Worm (Caenorhabditis elegans) whole organism, L1 larva: Measurements from ENCODE around the gene anmt-3.

Experiments used
- C04F5.9 ChIP-seq: sonication (generic microtip); optimal IDR thresholded peaks from 2 replicates; lab custom pipeline; 2016; ENCODE audit warnings: missing genetic modification characterization, missing compliant biosample characterization
- C16A3.4 ChIP-seq: fragments of 150-350 bp; optimal IDR thresholded peaks from 2 replicates; lab custom pipeline; 2014; ENCODE audit warnings: missing biosample characterization, missing genetic modification characterization
- aha-1 ChIP-seq: fragments of 150-350 bp; optimal IDR thresholded peaks from 2 replicates; lab custom pipeline; 2014; ENCODE audit warnings: missing biosample characterization, missing genetic modification characterization
- alr-1 ChIP-seq: fragments of 200-800 bp; sonication (Bioruptor generic); optimal IDR thresholded peaks from 2 replicates; lab custom pipeline; 2018; ENCODE audit warnings: borderline replicate concordance, mild to moderate bottlenecking, missing genetic modification characterization, missing compliant biosample characterization
- blmp-1 ChIP-seq: fragments of 150-350 bp; optimal IDR thresholded peaks from 2 replicates; lab custom pipeline; 2014; ENCODE audit warnings: missing biosample characterization, missing genetic modification characterization
- ceh-63 ChIP-seq: fragments of 200-800 bp; sonication (Bioruptor generic); optimal IDR thresholded peaks from 2 replicates; lab custom pipeline; 2018; ENCODE audit warnings: mild to moderate bottlenecking, missing genetic modification characterization, missing compliant biosample characterization
- ceh-8 ChIP-seq: fragments of 200-800 bp; sonication (Bioruptor generic); optimal IDR thresholded peaks from 2 replicates; lab custom pipeline; 2018; ENCODE audit warnings: mild to moderate bottlenecking, missing genetic modification characterization, moderate library complexity, missing compliant biosample characterization
- ceh-82 ChIP-seq, 3 experiments: fragments of 150-350 bp in 1 of 3; sonication (generic microtip) in 2 of 3; optimal IDR thresholded peaks; 2 replicates each; lab custom pipeline; 2014 to 2017; ENCODE audit warnings: missing biosample characterization in 3 of 3, missing genetic modification characterization in 3 of 3
- ces-1 ChIP-seq: fragments of 150-350 bp; optimal IDR thresholded peaks from 2 replicates; lab custom pipeline; 2014; ENCODE audit warnings: missing biosample characterization, missing genetic modification reagents, missing genetic modification characterization
- efl-1 ChIP-seq, 4 experiments: fragments of 150-350 bp; optimal IDR thresholded peaks in 3 of 4; peaks in 1 of 4; 1 replicate in 1 of 4; 2 replicates in 3 of 4; lab custom pipeline; 2014; ENCODE audit warnings: missing biosample characterization in 2 of 4, missing genetic modification characterization in 2 of 4, missing genetic modification reagents in 2 of 4
- efl-3 ChIP-seq: fragments of 200-800 bp; sonication (Bioruptor generic); optimal IDR thresholded peaks from 2 replicates; lab custom pipeline; 2018; ENCODE audit warnings: mild to moderate bottlenecking, missing genetic modification characterization, missing compliant biosample characterization
- fkh-10 ChIP-seq: sonication (generic microtip); optimal IDR thresholded peaks from 2 replicates; lab custom pipeline; 2017; ENCODE audit warnings: missing biosample characterization, missing genetic modification reagents, missing genetic modification characterization
- fkh-4 ChIP-seq: sonication (generic microtip); optimal IDR thresholded peaks from 2 replicates; lab custom pipeline; 2016; ENCODE audit warnings: missing compliant biosample characterization, missing genetic modification characterization, borderline replicate concordance
- fkh-8 ChIP-seq: sonication (generic microtip); optimal IDR thresholded peaks from 2 replicates; lab custom pipeline; 2016; ENCODE audit warnings: mild to moderate bottlenecking, missing genetic modification characterization, missing compliant biosample characterization
- fos-1 ChIP-seq: fragments of 150-350 bp; optimal IDR thresholded peaks from 2 replicates; lab custom pipeline; 2014; ENCODE audit warnings: missing biosample characterization, missing genetic modification characterization
- hlh-17 ChIP-seq: fragments of 200-800 bp; sonication (Bioruptor generic); optimal IDR thresholded peaks from 2 replicates; lab custom pipeline; 2018; ENCODE audit warnings: missing genetic modification characterization, mild to moderate bottlenecking, missing compliant biosample characterization, moderate library complexity, borderline replicate concordance
- lin-14 ChIP-seq: fragments of 200-800 bp; sonication (Bioruptor generic); optimal IDR thresholded peaks from 2 replicates; lab custom pipeline; 2018; ENCODE audit warnings: mild to moderate bottlenecking, missing genetic modification characterization, moderate library complexity, missing compliant biosample characterization
- lin-39 ChIP-seq: fragments of 150-350 bp; optimal IDR thresholded peaks from 2 replicates; lab custom pipeline; 2014; ENCODE audit warnings: missing biosample characterization, missing genetic modification reagents, missing genetic modification characterization
- lsy-2 ChIP-seq, 2 experiments: fragments of 150-350 bp; optimal IDR thresholded peaks; 2 replicates each; lab custom pipeline; 2014; ENCODE audit warnings: missing biosample characterization in 2 of 2, missing genetic modification characterization in 2 of 2
- mef-2 ChIP-seq: fragments of 150-350 bp; optimal IDR thresholded peaks from 2 replicates; lab custom pipeline; 2014; ENCODE audit warnings: missing biosample characterization, missing genetic modification characterization
- mep-1 ChIP-seq: fragments of 150-350 bp; optimal IDR thresholded peaks from 2 replicates; lab custom pipeline; 2014; ENCODE audit warnings: missing biosample characterization, missing genetic modification characterization
- nhr-12 ChIP-seq: sonication (generic microtip); optimal IDR thresholded peaks from 2 replicates; lab custom pipeline; 2017; ENCODE audit warnings: missing biosample characterization, missing genetic modification characterization
- nhr-19 ChIP-seq: fragments of 200-800 bp; sonication (Bioruptor generic); conservative IDR thresholded peaks from 2 replicates; pipeline ENCODE4 v1.3.6; 2022; ENCODE audit warnings: missing genetic modification characterization, missing compliant biosample characterization
- nhr-20 ChIP-seq: sonication (generic microtip); optimal IDR thresholded peaks from 2 replicates; lab custom pipeline; 2016; ENCODE audit warnings: mild to moderate bottlenecking, missing genetic modification characterization, missing compliant biosample characterization
- nhr-47 ChIP-seq: sonication (generic microtip); optimal IDR thresholded peaks from 2 replicates; lab custom pipeline; 2016; ENCODE audit warnings: mild to moderate bottlenecking, missing genetic modification characterization, moderate library complexity, missing compliant biosample characterization
- nhr-71 ChIP-seq: sonication (generic microtip); optimal IDR thresholded peaks from 2 replicates; lab custom pipeline; 2016; ENCODE audit warnings: mild to moderate bottlenecking, missing genetic modification characterization, moderate library complexity, missing compliant biosample characterization
- nhr-84 ChIP-seq: sonication (generic microtip); optimal IDR thresholded peaks from 2 replicates; lab custom pipeline; 2017; ENCODE audit warnings: missing biosample characterization, missing genetic modification characterization
- nhr-85 ChIP-seq: sonication (generic microtip); peaks from one replicate; lab custom pipeline; 2016; ENCODE audit warnings: missing genetic modification characterization, inconsistent platforms, missing compliant biosample characterization
- nhr-90 ChIP-seq: sonication (generic microtip); optimal IDR thresholded peaks from 2 replicates; lab custom pipeline; 2016; ENCODE audit warnings: mild to moderate bottlenecking, missing genetic modification characterization, missing compliant biosample characterization; ENCODE audit not compliant: poor library complexity
- pqm-1 ChIP-seq: sonication (generic microtip); optimal IDR thresholded peaks from 3 replicates; lab custom pipeline; 2017; ENCODE audit warnings: missing biosample characterization, missing genetic modification characterization
- rnt-1 ChIP-seq: sonication (generic microtip); optimal IDR thresholded peaks from 2 replicates; lab custom pipeline; 2016; ENCODE audit warnings: mild to moderate bottlenecking, missing genetic modification characterization, moderate library complexity, missing compliant biosample characterization
- skn-1 ChIP-seq: fragments of 150-350 bp; optimal IDR thresholded peaks from 2 replicates; lab custom pipeline; 2014; ENCODE audit warnings: missing biosample characterization, missing genetic modification characterization
- snpc-4 ChIP-seq: fragments of 150-350 bp; optimal IDR thresholded peaks from 2 replicates; lab custom pipeline; 2014; ENCODE audit warnings: missing biosample characterization, missing genetic modification characterization
- snu-23 ChIP-seq: sonication (generic microtip); optimal IDR thresholded peaks from 2 replicates; lab custom pipeline; 2016; ENCODE audit warnings: missing genetic modification characterization, missing compliant biosample characterization
- sptf-1 ChIP-seq: fragments of 150-350 bp; optimal IDR thresholded peaks from 2 replicates; lab custom pipeline; 2014; ENCODE audit warnings: missing biosample characterization, missing genetic modification characterization
- swsn-7 ChIP-seq: sonication (generic microtip); optimal IDR thresholded peaks from 2 replicates; lab custom pipeline; 2016; ENCODE audit warnings: missing genetic modification characterization, missing compliant biosample characterization
- tlp-1 ChIP-seq: fragments of 150-350 bp; optimal IDR thresholded peaks from 2 replicates; lab custom pipeline; 2014; ENCODE audit warnings: missing biosample characterization, missing genetic modification characterization
- unc-86 ChIP-seq: sonication (generic microtip); optimal IDR thresholded peaks from 2 replicates; lab custom pipeline; 2016; ENCODE audit warnings: missing genetic modification characterization, missing compliant biosample characterization
- unc-98 ChIP-seq: fragments of 200-800 bp; sonication (Bioruptor generic); IDR thresholded peaks from 2 replicates; pipeline ENCODE4 v1.3.6; 2022; ENCODE audit warnings: missing genetic modification characterization, missing compliant biosample characterization
- ztf-11 ChIP-seq, 2 experiments: sonication (generic microtip); optimal IDR thresholded peaks; 2 replicates each; lab custom pipeline; 2016 to 2017; ENCODE audit warnings: missing genetic modification characterization in 2 of 2, missing biosample characterization in 1 of 2, missing compliant biosample characterization in 1 of 2

Gene anmt-3

DNA sequence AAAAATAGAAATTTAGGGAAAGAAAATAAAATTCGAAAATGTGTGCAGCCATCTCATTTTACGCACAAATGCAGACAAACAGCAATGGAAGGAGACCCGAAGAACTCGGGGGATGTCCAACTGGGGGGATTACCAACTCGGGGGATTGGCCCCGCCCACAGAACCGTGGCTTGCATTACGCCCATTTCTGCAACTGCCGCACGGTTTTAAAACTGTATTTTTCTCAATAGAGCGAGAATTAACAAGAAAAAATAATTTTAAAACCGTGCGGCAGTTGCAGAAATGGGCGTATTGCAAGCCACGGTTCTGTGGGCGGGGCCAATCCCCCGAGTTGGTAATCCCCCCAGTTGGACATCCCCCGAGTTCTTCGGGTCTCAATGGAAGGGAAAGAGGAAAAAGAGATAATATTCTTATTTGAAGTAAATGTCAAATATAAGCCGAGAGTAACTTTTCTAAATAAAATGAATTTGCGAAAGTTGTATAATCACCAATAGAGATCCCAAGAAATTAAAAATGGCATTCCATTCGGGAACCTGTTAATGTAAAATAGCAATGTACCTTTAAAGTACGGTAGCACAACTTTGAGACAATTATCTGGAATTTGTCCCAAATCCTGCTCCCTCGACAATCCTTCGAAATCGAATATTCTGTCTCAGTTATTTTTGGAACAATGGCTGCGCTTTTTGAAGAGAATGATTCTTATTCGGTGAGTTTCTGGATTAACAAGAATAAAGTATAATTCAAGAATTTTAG, 22.8 kb upstream of the anmt-3 start, which contains the start of the genes ruvb-1 and tofu-1 (continued):
- TF ChIP-seq efl-1 (optimal IDR thresholded peaks at IDR 0.05; lab: Kevin White, UChicago): peak; percentile 30 to 60
- TF ChIP-seq efl-1 (GFP tag; optimal IDR thresholded peaks at IDR 0.05 in 1 of 2; lab: Kevin White, UChicago): peak; percentile 49 to 96
- peak in 1 of 2 experiments; percentile 64 for TF ChIP-seq ztf-11 (tag; optimal IDR thresholded peaks at IDR 0.05; lab: Kevin White, UChicago)
- TF ChIP-seq blmp-1 (tag; lab: Kevin White, UChicago): peak; percentile 14
- peak; percentile 59 for TF ChIP-seq mep-1
- peak; percentile 13 for TF ChIP-seq ceh-8 (GFP tag; lab: Kevin White, UChicago)
- peak; percentile 79 for TF ChIP-seq nhr-20 (tag; lab: Kevin White, UChicago)
- TF ChIP-seq C16A3.4: peak; percentile 45

DNA sequence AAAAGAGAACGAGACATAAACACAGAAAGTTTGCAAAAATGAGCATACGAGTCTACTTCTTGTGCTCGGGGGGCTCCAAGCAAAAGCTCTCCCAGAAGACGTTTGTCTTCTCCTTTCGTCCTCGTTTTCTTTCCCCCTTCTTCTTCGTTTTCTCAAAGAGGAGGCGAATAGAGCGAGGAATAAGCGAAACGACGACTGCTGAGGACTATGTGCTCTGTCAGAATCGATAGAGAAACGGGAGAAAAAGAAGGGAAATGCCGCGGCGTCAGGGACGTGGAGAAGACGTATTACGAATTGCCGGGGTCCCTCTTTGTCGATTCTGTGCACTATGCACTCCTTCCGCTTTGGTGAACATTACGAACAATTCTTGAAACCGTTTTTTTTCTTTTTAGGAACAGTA, 20.3 kb upstream of the anmt-3 start:
- TF ChIP-seq fkh-10 (GFP tag; lab: Kevin White, UChicago): peak; percentile 32
- TF ChIP-seq efl-1 (optimal IDR thresholded peaks at IDR 0.05; lab: Kevin White, UChicago): no peak
- TF ChIP-seq efl-1 (GFP tag; optimal IDR thresholded peaks at IDR 0.05 in 1 of 2; lab: Kevin White, UChicago): no peak
- TF ChIP-seq nhr-71 (tag; lab: Kevin White, UChicago): peak; percentile 19
- no peak for TF ChIP-seq lin-39 (tag; lab: Kevin White, UChicago)
- TF ChIP-seq ceh-82 (tag; optimal IDR thresholded peaks at IDR 0.05; lab: Kevin White, UChicago): peak in 1 of 3 experiments; percentile 51
- peak; percentile 12 for TF ChIP-seq nhr-47 (tag; lab: Kevin White, UChicago)
- no peak for TF ChIP-seq efl-3
- peak; percentile 33 for TF ChIP-seq unc-86 (tag; lab: Kevin White, UChicago)
- TF ChIP-seq snu-23: peak; percentile 11
- TF ChIP-seq mep-1: peak; percentile 26
- TF ChIP-seq hlh-17: no peak
- no peak for TF ChIP-seq nhr-84 (tag; lab: Kevin White, UChicago)
- TF ChIP-seq swsn-7 (tag; lab: Kevin White, UChicago): peak; percentile 19
- TF ChIP-seq lin-14 (GFP tag; lab: Kevin White, UChicago): peak; percentile 83
- TF ChIP-seq lsy-2 (tag; optimal IDR thresholded peaks at IDR 0.05; lab: Kevin White, UChicago): peak in 1 of 2 experiments; percentile 9
- peak; percentile 50 for TF ChIP-seq fkh-8 (tag; lab: Kevin White, UChicago)
- TF ChIP-seq nhr-12 (tag; lab: Kevin White, UChicago): no peak
- TF ChIP-seq skn-1 (tag; lab: Kevin White, UChicago): no peak
- TF ChIP-seq rnt-1 (tag; lab: Kevin White, UChicago): no peak
- TF ChIP-seq C04F5.9 (tag; lab: Kevin White, UChicago): no peak
- TF ChIP-seq aha-1 (tag; lab: Kevin White, UChicago): no peak
- no peak for TF ChIP-seq unc-98 (GFP tag; lab: Robert Waterston, UW)

DNA sequence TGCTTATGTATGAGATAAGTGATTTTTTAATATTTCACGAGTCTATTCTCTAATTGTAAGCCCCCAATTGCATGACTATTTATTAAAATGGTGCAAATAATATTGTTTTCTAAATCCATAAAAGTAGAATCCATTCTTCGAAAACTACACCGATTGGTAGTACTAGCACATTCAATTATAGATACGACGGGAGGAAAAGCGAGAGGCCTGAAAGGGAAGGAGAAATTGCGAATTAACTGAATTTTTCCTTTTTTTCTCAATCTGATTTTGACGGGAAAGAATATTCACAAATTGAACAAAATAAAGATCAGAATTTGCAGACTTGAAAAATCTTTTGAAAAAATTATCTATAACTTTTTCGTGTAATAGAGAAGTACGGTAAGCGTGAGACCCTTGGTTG, 19.1 kb upstream of the anmt-3 start:
- TF ChIP-seq mef-2 (tag; lab: Kevin White, UChicago) (no peak), lin-14 (GFP tag; lab: Kevin White, UChicago) (peak; percentile 18)

DNA sequence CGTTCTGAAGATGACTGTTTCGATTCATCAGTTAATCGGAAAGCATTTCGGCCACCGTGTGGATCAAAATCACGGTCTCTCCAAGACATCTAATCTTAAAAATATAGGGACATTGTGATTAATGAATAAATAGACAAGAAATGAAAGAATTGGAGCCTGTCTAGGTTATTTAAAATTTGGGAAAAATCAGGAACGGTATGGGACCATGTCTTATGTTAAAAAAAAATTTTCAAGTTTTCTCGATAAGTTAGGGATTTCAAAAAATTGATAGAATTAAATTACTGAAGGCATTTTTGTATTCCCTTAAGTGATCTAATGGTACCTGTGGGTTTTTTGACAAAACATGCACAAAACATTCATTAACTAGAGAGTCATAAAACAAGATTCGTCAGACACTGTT, 18.0 kb upstream of the anmt-3 start, which contains the start of gene unc-41:
unc-41 (minus strand) TSS at position 101 of the 400 bp plus-strand sequence.
- TF ChIP-seq nhr-84 (tag; lab: Kevin White, UChicago) (no peak), alr-1 (tag; lab: Kevin White, UChicago) (no peak), tlp-1 (tag; lab: Kevin White, UChicago) (no peak), hlh-17 (no peak), nhr-90 (tag; lab: Kevin White, UChicago) (no peak), lin-14 (GFP tag; lab: Kevin White, UChicago) (no peak), ceh-63 (GFP tag; lab: Kevin White, UChicago) (no peak), nhr-19 (GFP tag; lab: Robert Waterston, UW) (no peak), nhr-85 (tag; lab: Kevin White, UChicago) (no peak), sptf-1 (tag; lab: Kevin White, UChicago) (no peak), snpc-4 (tag; lab: Kevin White, UChicago) (no peak), fos-1 (tag; lab: Kevin White, UChicago) (no peak), efl-1 (optimal IDR thresholded peaks at IDR 0.05; lab: Kevin White, UChicago) (no peak), efl-1 (GFP tag; optimal IDR thresholded peaks at IDR 0.05 in 1 of 2; lab: Kevin White, UChicago) (no peak), pqm-1 (tag; lab: Kevin White, UChicago) (no peak), nhr-47 (tag; lab: Kevin White, UChicago) (no peak), fkh-4 (tag; lab: Kevin White, UChicago) (no peak), ces-1 (no peak)
- TF ChIP-seq, all 84 proteins: peak for 0
